Worm (Caenorhabditis elegans): ENCODE results near the gene cest-5.2.

cest-5.2 gene

DNA sequence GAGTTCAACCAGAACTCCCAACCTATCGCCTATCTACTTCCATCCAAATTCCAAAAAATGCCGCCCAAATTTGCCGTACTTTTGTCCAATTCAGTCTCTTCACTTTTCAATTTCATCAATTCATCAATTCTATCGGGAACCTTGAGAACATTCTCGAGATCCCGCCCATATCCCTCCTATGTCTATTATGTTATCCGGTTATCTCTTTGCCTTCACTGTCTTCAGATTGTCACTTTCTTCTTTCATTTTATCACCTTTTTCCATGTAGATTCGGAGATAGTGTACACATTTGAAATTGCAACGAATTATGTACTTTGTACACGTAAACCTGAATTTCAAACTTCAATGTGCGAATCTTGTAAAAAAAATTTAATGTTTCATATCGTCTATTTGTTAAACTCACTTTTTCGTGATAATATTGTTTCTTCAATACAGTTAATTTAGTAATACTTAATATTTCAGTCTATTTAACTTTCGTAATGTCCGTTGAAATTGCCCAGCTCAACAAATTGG is 29.9 kb upstream of the cest-5.2 start, which contains the start of gene C01B10.11 (continued):
- TF ChIP-seq Y116A8C.19 (tag; optimal IDR thresholded peaks at IDR 0.05; ENCODE audit: borderline replicate concordance), result no peak
- TF ChIP-seq lin-13 (GFP tag; optimal IDR thresholded peaks at IDR 0.05), result no peak
- TF ChIP-seq isw-1 (GFP tag; IDR thresholded peaks at IDR 0.05), result no peak
- TF ChIP-seq blmp-1 (tag; optimal IDR thresholded peaks at IDR 0.05), result peak; percentile 96
- TF ChIP-seq rnt-1 (tag; optimal IDR thresholded peaks at IDR 0.05), result no peak
- no peak for TF ChIP-seq fkh-8 (tag; optimal IDR thresholded peaks at IDR 0.05)
- no peak for TF ChIP-seq C04F5.9 (tag; optimal IDR thresholded peaks at IDR 0.05)
- TF ChIP-seq egl-27 (tag; optimal IDR thresholded peaks at IDR 0.05), result no peak
- TF ChIP-seq grh-1 (GFP tag; IDR thresholded peaks at IDR 0.05), result peak; percentile 38; the same call in 1 of the 2 replicates
- TF ChIP-seq pax-3 (tag; optimal IDR thresholded peaks at IDR 0.05), result no peak
- no peak for TF ChIP-seq ztf-11 (tag; optimal IDR thresholded peaks at IDR 0.05)
- peak; percentile 30 for TF ChIP-seq nhr-71 (tag; optimal IDR thresholded peaks at IDR 0.05)
- TF ChIP-seq unc-30 (tag; optimal IDR thresholded peaks at IDR 0.05), result no peak
- TF ChIP-seq dpl-1 (GFP tag; optimal IDR thresholded peaks at IDR 0.05), result no peak
- TF ChIP-seq lir-3 (tag; optimal IDR thresholded peaks at IDR 0.05; ENCODE audit: poor library complexity), result no peak

DNA sequence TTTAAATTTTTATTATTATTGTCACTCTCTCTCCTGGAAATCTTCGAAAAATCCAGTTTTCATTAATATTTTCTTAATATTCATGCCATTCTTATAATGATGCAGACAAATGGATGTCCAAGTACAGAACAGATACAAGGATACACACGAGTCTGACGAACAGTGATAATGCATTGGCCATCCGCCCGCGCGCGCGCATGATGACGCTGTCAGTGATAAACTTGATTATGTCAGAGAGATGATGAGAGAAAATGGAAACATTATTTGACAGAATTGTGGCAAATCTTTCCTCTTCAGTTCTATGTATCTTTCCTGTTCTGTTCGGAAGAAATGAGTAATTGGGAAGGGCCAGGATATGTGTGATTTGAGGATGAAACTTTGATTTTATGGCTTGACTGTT is 28.0 kb upstream of the cest-5.2 start:
- peak in 3 of 6 experiments; percentile 1 to 63 (median 28) for TF ChIP-seq elt-3 (tag; optimal IDR thresholded peaks at IDR 0.05)
- no peak for TF ChIP-seq Y116A8C.19 (tag; optimal IDR thresholded peaks at IDR 0.05; ENCODE audit: borderline replicate concordance)
- no peak for TF ChIP-seq snu-23 (GFP tag; optimal IDR thresholded peaks at IDR 0.05)
- TF ChIP-seq blmp-1 (tag; optimal IDR thresholded peaks at IDR 0.05), result peak; percentile 82
- no peak for TF ChIP-seq pag-3 (tag; optimal IDR thresholded peaks at IDR 0.05; ENCODE audit: borderline replicate concordance, insufficient read depth)
- no peak for TF ChIP-seq unc-30 (tag; optimal IDR thresholded peaks at IDR 0.05)
- TF ChIP-seq unc-86 (tag; optimal IDR thresholded peaks at IDR 0.05), result no peak
- TF ChIP-seq lin-13 (GFP tag; optimal IDR thresholded peaks at IDR 0.05), result no peak
- no peak for TF ChIP-seq F16B12.6 (tag; optimal IDR thresholded peaks at IDR 0.05)
- TF ChIP-seq jun-1 (tag; optimal IDR thresholded peaks at IDR 0.05), result no peak
- no peak for TF ChIP-seq pax-3 (tag; optimal IDR thresholded peaks at IDR 0.05)
- peak; percentile 18 for TF ChIP-seq ztf-4 (tag; optimal IDR thresholded peaks at IDR 0.05)
- no peak for TF ChIP-seq sox-4 (tag; optimal IDR thresholded peaks at IDR 0.05)
- peak; percentile 60 for TF ChIP-seq lin-14 (GFP tag; optimal IDR thresholded peaks at IDR 0.05)
- no peak for TF ChIP-seq zag-1 (tag; optimal IDR thresholded peaks at IDR 0.05)
- peak; percentile 65 for TF ChIP-seq nhr-85 (tag)
- no peak for TF ChIP-seq lin-39 (tag; optimal IDR thresholded peaks at IDR 0.05)
- TF ChIP-seq lin-35 (GFP tag; optimal IDR thresholded peaks at IDR 0.05), result peak in 1 of 2 experiments; percentile 34
- TF ChIP-seq ceh-8 (GFP tag; optimal IDR thresholded peaks at IDR 0.05), result no peak
- no peak for TF ChIP-seq nhr-19 (GFP tag; conservative IDR thresholded peaks at IDR 0.05)
- no peak for TF ChIP-seq ceh-88 (GFP tag; IDR thresholded peaks at IDR 0.05)
- TF ChIP-seq efl-1 (optimal IDR thresholded peaks at IDR 0.05), result no peak
- TF ChIP-seq efl-1 (GFP tag; optimal IDR thresholded peaks at IDR 0.05 in 1 of 2), result no peak
- no peak for TF ChIP-seq ama-1 (optimal IDR thresholded peaks at IDR 0.05)

DNA sequence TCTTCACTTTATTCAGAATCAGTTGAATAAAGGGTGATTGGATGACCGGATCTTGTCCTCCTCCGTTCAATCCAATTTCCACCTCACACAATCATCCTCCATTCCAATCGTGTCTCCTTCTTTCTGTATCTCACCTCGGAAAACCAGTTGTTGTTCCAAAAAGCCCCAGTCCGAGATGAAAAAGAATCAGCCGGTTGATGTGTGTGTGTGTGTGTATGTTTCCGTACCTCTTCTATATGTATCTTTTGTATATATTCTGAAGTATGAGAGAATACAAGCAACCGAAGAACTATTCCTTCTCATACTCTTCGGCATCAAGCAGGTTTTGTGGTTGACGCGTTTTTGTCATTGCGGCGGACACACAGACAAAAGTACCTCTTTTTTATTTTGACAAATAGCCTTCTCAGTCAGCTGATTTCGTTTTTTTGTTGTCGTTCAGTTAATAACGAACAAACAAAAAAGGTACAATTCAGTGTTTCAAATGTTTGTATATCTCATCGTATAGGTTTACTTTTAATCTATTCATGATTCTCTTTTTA is 26.0 kb upstream of the cest-5.2 start:
- TF ChIP-seq Y116A8C.19 (tag; optimal IDR thresholded peaks at IDR 0.05; ENCODE audit: borderline replicate concordance) (no peak), hpl-2 (GFP tag; optimal IDR thresholded peaks at IDR 0.05) (no peak), aly-2 (tag; optimal IDR thresholded peaks at IDR 0.05) (no peak), skn-1 (tag; optimal IDR thresholded peaks at IDR 0.05) (no peak), nhr-19 (GFP tag; conservative IDR thresholded peaks at IDR 0.05) (no peak), zip-4 (GFP tag; optimal IDR thresholded peaks at IDR 0.05) (no peak), blmp-1 (tag; optimal IDR thresholded peaks at IDR 0.05) (peak; percentile 81), nhr-84 (tag; optimal IDR thresholded peaks at IDR 0.05) (no peak), fos-1 (tag; optimal IDR thresholded peaks at IDR 0.05) (no peak), sptf-1 (tag; optimal IDR thresholded peaks at IDR 0.05) (no peak), nhr-90 (tag; optimal IDR thresholded peaks at IDR 0.05; ENCODE audit: poor library complexity) (no peak), lin-39 (tag; optimal IDR thresholded peaks at IDR 0.05) (no peak), lin-15B (tag; optimal IDR thresholded peaks at IDR 0.05) (no peak), tlp-1 (tag; optimal IDR thresholded peaks at IDR 0.05) (no peak), nhr-77 (tag; optimal IDR thresholded peaks at IDR 0.05) (no peak), C16A3.4 (tag; optimal IDR thresholded peaks at IDR 0.05) (no peak), pqm-1 (tag; optimal IDR thresholded peaks at IDR 0.05) (no peak), jun-1 (tag; optimal IDR thresholded peaks at IDR 0.05) (no peak), unc-30 (tag; optimal IDR thresholded peaks at IDR 0.05) (no peak), dsc-1 (tag; optimal IDR thresholded peaks at IDR 0.05) (no peak), mef-2 (tag; optimal IDR thresholded peaks at IDR 0.05) (no peak), nhr-11 (tag; optimal IDR thresholded peaks at IDR 0.05) (no peak)

Data from whole organism, L1 larva.